Fruit fly (Drosophila melanogaster): ENCODE data around the gene Gr93c.

Gene Gr93c

dm6 chr3R:21823699-21824406, 21.2 kb downstream of the Gr93c start:
- TF ChIP-seq esn (GFP tag; optimal IDR thresholded peaks at IDR 0.05) (peak; percentile 70), vri (GFP tag; optimal IDR thresholded peaks at IDR 0.05) (no peak), CG7368 (GFP tag; optimal IDR thresholded peaks at IDR 0.05) (peak; percentile 57), CG15336 (GFP tag; IDR thresholded peaks at IDR 0.05) (no peak), eg (GFP tag; IDR thresholded peaks at IDR 0.05) (no peak), OdsH (GFP tag; optimal IDR thresholded peaks at IDR 0.05) (peak; percentile 36), Met (GFP tag; optimal IDR thresholded peaks at IDR 0.05) (peak; percentile 48), CG11294 (GFP tag; IDR thresholded peaks at IDR 0.05) (no peak), Blimp-1 (GFP tag; optimal IDR thresholded peaks at IDR 0.05) (peak; percentile 70), salr (GFP tag; optimal IDR thresholded peaks at IDR 0.05) (peak in 1 of 2 experiments; percentile 27), Lpt (GFP tag; optimal IDR thresholded peaks at IDR 0.05) (peak; percentile 1), svp (GFP tag) (peak; percentile 68), Hr4 (GFP tag; optimal IDR thresholded peaks at IDR 0.05) (no peak), CG8119 (GFP tag; IDR thresholded peaks at IDR 0.05) (peak; percentile 57; the same call in 2 of the 3 replicates), CG10669 (GFP tag; optimal IDR thresholded peaks at IDR 0.05) (peak; percentile 85), CG8632 (GFP tag; optimal IDR thresholded peaks at IDR 0.05) (peak; percentile 52), CG8319 (GFP tag; optimal IDR thresholded peaks at IDR 0.05) (peak; percentile 66), Sox14 (GFP tag; optimal IDR thresholded peaks at IDR 0.05) (no peak), lz (GFP tag; optimal IDR thresholded peaks at IDR 0.05) (peak; percentile 26), CG3032 (tag; optimal IDR thresholded peaks at IDR 0.05) (peak; percentile 80), Eip93F (GFP tag; optimal IDR thresholded peaks at IDR 0.05) (no peak), CG31627 (GFP tag; optimal IDR thresholded peaks at IDR 0.05) (peak; percentile 4), CG16779 (tag; optimal IDR thresholded peaks at IDR 0.05) (no peak), Sox102F (GFP tag; optimal IDR thresholded peaks at IDR 0.05) (no peak), topi (GFP tag; optimal IDR thresholded peaks at IDR 0.05) (peak; percentile 71), CG9139 (GFP tag; optimal IDR thresholded peaks at IDR 0.05) (peak; percentile 72), Ets96B (tag; optimal IDR thresholded peaks at IDR 0.05) (peak; percentile 79), fkh (GFP tag; optimal IDR thresholded peaks at IDR 0.05) (peak; percentile 6), CG3919 (GFP tag; optimal IDR thresholded peaks at IDR 0.05) (peak; percentile 81), net (GFP tag; optimal IDR thresholded peaks at IDR 0.05) (no peak), CG34406 (GFP tag; optimal IDR thresholded peaks at IDR 0.05) (peak; percentile 44), CG11762 (GFP tag; optimal IDR thresholded peaks at IDR 0.05; ENCODE audit: insufficient read depth) (peak; percentile 70), pdm3 (GFP tag; optimal IDR thresholded peaks at IDR 0.05) (no peak), Sox15 (GFP tag; optimal IDR thresholded peaks at IDR 0.05) (no peak), achi (GFP tag; optimal IDR thresholded peaks at IDR 0.05) (peak; percentile 41), CG1621 (tag; optimal IDR thresholded peaks at IDR 0.05) (no peak), CG6163 (GFP tag; IDR thresholded peaks at IDR 0.05) (0 out of 3 replicates have a peak, but pooled peaks have one; percentile 53), Gug (GFP tag; IDR thresholded peaks at IDR 0.05) (no peak), fd59A (GFP tag; optimal IDR thresholded peaks at IDR 0.05) (no peak), CG6808 (GFP tag; optimal IDR thresholded peaks at IDR 0.05) (peak; percentile 78), CG4318 (GFP tag; optimal IDR thresholded peaks at IDR 0.05) (no peak), spab (GFP tag; optimal IDR thresholded peaks at IDR 0.05) (peak; percentile 38), dsx (GFP tag; optimal IDR thresholded peaks at IDR 0.05; ENCODE audit: poor library complexity, severe bottlenecking) (peak; percentile 51), Smox (GFP tag; optimal IDR thresholded peaks at IDR 0.05) (peak; percentile 42), CG6854 (GFP tag; optimal IDR thresholded peaks at IDR 0.05) (peak; percentile 16), Ets21C (GFP tag; optimal IDR thresholded peaks at IDR 0.05) (no peak), acj6 (GFP tag; optimal IDR thresholded peaks at IDR 0.05) (peak; percentile 35), ss (GFP tag; optimal IDR thresholded peaks at IDR 0.05) (peak in 1 of 2 experiments; percentile 21), Eip78C (GFP tag) (peak; percentile 74), CG6792 (GFP tag; optimal IDR thresholded peaks at IDR 0.05) (peak; percentile 17), cyc (GFP tag; optimal IDR thresholded peaks at IDR 0.05) (peak; percentile 49)

All from whole organism, prepupa.